Worm (Caenorhabditis elegans) whole organism, L2 larva: Measurements from ENCODE around the gene C50B8.6.

ENCODE experiments used
- fos-1 ChIP-seq: fragments of 150-350 bp; optimal IDR thresholded peaks from 2 replicates; lab custom pipeline; 2014; ENCODE audit warnings: missing biosample characterization, missing genetic modification characterization
- lin-39 ChIP-seq: fragments of 150-350 bp; optimal IDR thresholded peaks from 2 replicates; lab custom pipeline; 2014; ENCODE audit warnings: missing biosample characterization, missing genetic modification reagents, missing genetic modification characterization
- nhr-11 ChIP-seq: fragments of 150-350 bp; optimal IDR thresholded peaks from 2 replicates; lab custom pipeline; 2014; ENCODE audit warnings: missing biosample characterization, missing genetic modification characterization
- snpc-4 ChIP-seq: fragments of 150-350 bp; optimal IDR thresholded peaks from 2 replicates; lab custom pipeline; 2014; ENCODE audit warnings: missing biosample characterization, missing genetic modification characterization
- unc-39 ChIP-seq: fragments of 150-350 bp; optimal IDR thresholded peaks from 2 replicates; lab custom pipeline; 2014; ENCODE audit warnings: missing biosample characterization, missing genetic modification characterization
- unc-55 ChIP-seq: fragments of 150-350 bp; sonication (generic microtip); optimal IDR thresholded peaks from 3 replicates; lab custom pipeline; 2014; ENCODE audit warnings: missing biosample characterization, missing genetic modification reagents, missing genetic modification characterization

ce11 chrV:13576828-13577227 is 1.9 kb upstream of the C50B8.6 start:
- TF ChIP-seq snpc-4 (tag; lab: Kevin White, UChicago) (no peak), lin-39 (tag; lab: Kevin White, UChicago) (no peak), unc-39 (tag; lab: Kevin White, UChicago) (no peak), unc-55 (no peak), fos-1 (tag; lab: Kevin White, UChicago) (peak; percentile 93), nhr-11 (no peak)
